Fruit fly (Drosophila melanogaster) whole organism, adult: ENCODE results near the gene CG11426.

Experiments
- CG11617 ChIP-seq: fragments of 200-800 bp; sonication (Bioruptor generic); optimal IDR thresholded peaks from 2 replicates; lab custom pipeline; 2017; ENCODE audit warnings: mild to moderate bottlenecking, missing biosample characterization, missing genetic modification reagents, missing genetic modification characterization
- CG1620 ChIP-seq: fragments of 200-800 bp; sonication (Bioruptor generic); optimal IDR thresholded peaks from 2 replicates; lab custom pipeline; 2016; ENCODE audit warnings: missing biosample characterization, missing genetic modification characterization
- kay ChIP-seq: fragments of 200-800 bp; sonication (Bioruptor generic); peaks from one replicate; lab custom pipeline; 2016; ENCODE audit warnings: missing biosample characterization, missing genetic modification characterization, borderline replicate concordance

DNA sequence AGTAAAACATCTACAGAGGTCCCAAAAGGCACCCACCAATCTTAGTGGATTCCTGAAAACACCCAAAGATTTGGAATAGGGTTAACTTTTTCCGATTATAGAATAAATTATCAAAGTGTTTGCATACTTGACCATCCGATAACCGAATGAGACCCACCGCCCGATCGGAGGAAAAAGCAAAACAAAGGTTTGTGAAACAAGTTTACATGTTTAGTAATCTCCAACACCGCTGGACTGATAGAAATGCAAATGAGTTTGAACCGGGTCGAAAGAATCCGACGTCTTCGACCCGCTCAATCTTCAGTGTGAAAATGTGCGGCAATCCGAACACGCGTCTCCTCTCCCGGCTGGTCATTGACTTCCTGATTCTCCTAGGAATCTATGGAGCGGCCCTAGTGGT, 1.8 kb upstream of the CG11426 start, which contains the start of gene CG11437:
- TF ChIP-seq kay (no peak), CG11617 (GFP tag; lab: Kevin White, UChicago) (no peak), CG1620 (GFP tag; lab: Kevin White, UChicago) (no peak)
